Fruit fly (Drosophila melanogaster): ENCODE measurements around the gene jp.

jp gene

DNA sequence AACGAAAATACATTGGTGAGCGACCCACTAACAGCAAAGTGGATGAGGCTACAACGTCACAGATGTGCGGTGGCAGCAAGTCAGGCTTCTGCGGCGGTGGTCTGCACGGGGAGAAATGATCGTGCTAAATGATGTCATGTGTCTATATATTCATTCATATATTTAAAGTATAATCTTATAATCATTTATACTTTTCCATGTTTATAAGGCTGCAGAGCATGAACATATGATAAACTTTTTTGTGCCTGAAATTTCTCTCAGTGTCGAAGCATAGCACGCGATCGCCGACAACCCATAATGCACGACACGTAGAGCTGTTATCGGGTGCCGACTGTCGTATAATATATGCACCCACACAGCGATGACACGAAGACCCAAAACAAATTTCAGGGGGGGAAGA lies 31.8 kb upstream of the jp start (continued):
- TF ChIP-seq wdn (GFP tag; IDR thresholded peaks at IDR 0.05): no peak
- no peak for TF ChIP-seq CkIIα-i1 (GFP tag; IDR thresholded peaks at IDR 0.05)
- TF ChIP-seq ewg (GFP tag; optimal IDR thresholded peaks at IDR 0.05): peak; percentile 17
- peak; percentile 35; the same call in 1 of the 2 replicates for TF ChIP-seq Nf-YA (GFP tag; IDR thresholded peaks at IDR 0.05)
- peak; percentile 70 for TF ChIP-seq CG6254 (GFP tag; optimal IDR thresholded peaks at IDR 0.05)
- TF ChIP-seq tup (GFP tag; optimal IDR thresholded peaks at IDR 0.05): no peak
- peak; percentile 16 for TF ChIP-seq Asciz (GFP tag; optimal IDR thresholded peaks at IDR 0.05)
- TF ChIP-seq fd102C (GFP tag; optimal IDR thresholded peaks at IDR 0.05): peak; percentile 75
- TF ChIP-seq Aef1 (GFP tag; IDR thresholded peaks at IDR 0.05): peak; percentile 54; the same call in 2 of the 3 replicates
- TF ChIP-seq gcm (GFP tag; optimal IDR thresholded peaks at IDR 0.05): peak; percentile 78
- TF ChIP-seq CG30431 (GFP tag; optimal IDR thresholded peaks at IDR 0.05): peak; percentile 67
- TF ChIP-seq salm (tag; optimal IDR thresholded peaks at IDR 0.05): peak; percentile 13
- TF ChIP-seq ttk (GFP tag; IDR thresholded peaks at IDR 0.05): peak; percentile 76
- peak; percentile 67 for TF ChIP-seq Oli (tag; optimal IDR thresholded peaks at IDR 0.05)
- TF ChIP-seq trem (tag; optimal IDR thresholded peaks at IDR 0.05): peak; percentile 69
- 0 out of 2 replicates have a peak, but pooled peaks have one; percentile 19 for TF ChIP-seq gsb (GFP tag; IDR thresholded peaks at IDR 0.05)
- peak; percentile 83 for TF ChIP-seq croc (GFP tag; conservative IDR thresholded peaks at IDR 0.05)
- TF ChIP-seq jing (GFP tag; optimal IDR thresholded peaks at IDR 0.05): peak; percentile 40
- TF ChIP-seq dan (GFP tag; IDR thresholded peaks at IDR 0.05): peak; percentile 79
- peak; percentile 43 for TF ChIP-seq CG18599 (GFP tag; optimal IDR thresholded peaks at IDR 0.05)
- TF ChIP-seq sna (GFP tag; IDR thresholded peaks at IDR 0.05; ENCODE audit: partially characterized antibody): no peak
- peak; percentile 70 for TF ChIP-seq CG8388 (GFP tag; optimal IDR thresholded peaks at IDR 0.05)
- TF ChIP-seq Lhr (GFP tag; optimal IDR thresholded peaks at IDR 0.05): peak; percentile 31
- TF ChIP-seq CG16863 (GFP tag; optimal IDR thresholded peaks at IDR 0.05): peak; percentile 14
- peak; percentile 92 for TF ChIP-seq sens (GFP tag)
- TF ChIP-seq Meics (GFP tag; optimal IDR thresholded peaks at IDR 0.05): no peak
- TF ChIP-seq wor (GFP tag; IDR thresholded peaks at IDR 0.05): peak; percentile 48; the same call in 1 of the 2 replicates
- no peak for TF ChIP-seq CG10565 (GFP tag; optimal IDR thresholded peaks at IDR 0.05)
- TF ChIP-seq CG7357 (GFP tag; IDR thresholded peaks at IDR 0.05): peak; percentile 52; the same call in 1 of the 3 replicates
- TF ChIP-seq CG12391 (tag; optimal IDR thresholded peaks at IDR 0.05): peak; percentile 71
- TF ChIP-seq ci (GFP tag; IDR thresholded peaks at IDR 0.05): peak; percentile 90
- peak; percentile 38; the same call in 1 of the 2 replicates for TF ChIP-seq ro (GFP tag; IDR thresholded peaks at IDR 0.05)
- TF ChIP-seq CG6813 (GFP tag; optimal IDR thresholded peaks at IDR 0.05): peak; percentile 37
- peak; percentile 7 for TF ChIP-seq CG10462 (GFP tag; optimal IDR thresholded peaks at IDR 0.05)
- TF ChIP-seq CrebB (tag; optimal IDR thresholded peaks at IDR 0.05): no peak
- TF ChIP-seq Med (GFP tag): peak; percentile 67
- TF ChIP-seq ham (GFP tag; IDR thresholded peaks at IDR 0.05): no peak
- TF ChIP-seq fd3F (GFP tag; optimal IDR thresholded peaks at IDR 0.05): no peak
- TF ChIP-seq aop (GFP tag; IDR thresholded peaks at IDR 0.05): no peak
- TF ChIP-seq ERR (GFP tag; optimal IDR thresholded peaks at IDR 0.05): no peak
- TF ChIP-seq fd96Cb (tag; optimal IDR thresholded peaks at IDR 0.05): peak; percentile 75
- TF ChIP-seq CG10979 (tag; optimal IDR thresholded peaks at IDR 0.05): peak; percentile 86
- no peak for TF ChIP-seq D (optimal IDR thresholded peaks at IDR 0.05)
- peak; percentile 82 for TF ChIP-seq D (GFP tag; optimal IDR thresholded peaks at IDR 0.05)
- TF ChIP-seq kay (GFP tag; optimal IDR thresholded peaks at IDR 0.05): no peak
- peak; percentile 44; the same call in 1 of the 2 replicates for TF ChIP-seq slbo (GFP tag; IDR thresholded peaks at IDR 0.05)
- TF ChIP-seq CG1602 (GFP tag; optimal IDR thresholded peaks at IDR 0.05): peak; percentile 48
- TF ChIP-seq CG33557 (GFP tag; optimal IDR thresholded peaks at IDR 0.05): peak; percentile 73
- TF ChIP-seq CG7839 (tag; optimal IDR thresholded peaks at IDR 0.05): peak; percentile 67
- TF ChIP-seq tap (tag; optimal IDR thresholded peaks at IDR 0.05): peak; percentile 41
- TF ChIP-seq CG1529 (GFP tag; optimal IDR thresholded peaks at IDR 0.05): peak; percentile 51

Data from whole organism, embryonic.